Worm (Caenorhabditis elegans) whole organism, L1 larva: Measurements from ENCODE around the gene skr-19.

ENCODE experiments used
- C04F5.9 ChIP-seq: sonication (generic microtip); optimal IDR thresholded peaks from 2 replicates; lab custom pipeline; 2016; ENCODE audit warnings: missing genetic modification characterization, missing compliant biosample characterization
- C34B4.2 ChIP-seq: sonication (generic microtip); optimal IDR thresholded peaks from 2 replicates; lab custom pipeline; 2017; ENCODE audit warnings: mild to moderate bottlenecking, missing genetic modification characterization, missing compliant biosample characterization
- F16B12.6 ChIP-seq: fragments of 150-350 bp; optimal IDR thresholded peaks from 2 replicates; lab custom pipeline; 2014; ENCODE audit warnings: missing biosample characterization, missing genetic modification characterization
- alr-1 ChIP-seq: fragments of 200-800 bp; sonication (Bioruptor generic); optimal IDR thresholded peaks from 2 replicates; lab custom pipeline; 2018; ENCODE audit warnings: borderline replicate concordance, mild to moderate bottlenecking, missing genetic modification characterization, missing compliant biosample characterization
- aly-2 ChIP-seq: fragments of 150-350 bp; optimal IDR thresholded peaks from 2 replicates; lab custom pipeline; 2014; ENCODE audit warnings: missing biosample characterization, missing genetic modification characterization
- blmp-1 ChIP-seq: fragments of 150-350 bp; optimal IDR thresholded peaks from 2 replicates; lab custom pipeline; 2014; ENCODE audit warnings: missing biosample characterization, missing genetic modification characterization
- ceh-8 ChIP-seq: fragments of 200-800 bp; sonication (Bioruptor generic); optimal IDR thresholded peaks from 2 replicates; lab custom pipeline; 2018; ENCODE audit warnings: mild to moderate bottlenecking, missing genetic modification characterization, moderate library complexity, missing compliant biosample characterization
- ceh-88 ChIP-seq: fragments of 200-800 bp; sonication (Bioruptor generic); IDR thresholded peaks from 2 replicates; pipeline ENCODE4 v1.3.6; 2022; ENCODE audit warnings: missing genetic modification characterization, missing compliant biosample characterization
- ceh-90 ChIP-seq: sonication (generic microtip); optimal IDR thresholded peaks from 2 replicates; lab custom pipeline; 2016; ENCODE audit warnings: missing genetic modification characterization, missing compliant biosample characterization
- dsc-1 ChIP-seq: sonication (generic microtip); optimal IDR thresholded peaks from 2 replicates; lab custom pipeline; 2016; ENCODE audit warnings: mild to moderate bottlenecking, missing genetic modification characterization, missing compliant biosample characterization
- efl-1 ChIP-seq, 4 experiments: fragments of 150-350 bp; optimal IDR thresholded peaks in 3 of 4; peaks in 1 of 4; 1 replicate in 1 of 4; 2 replicates in 3 of 4; lab custom pipeline; 2014; ENCODE audit warnings: missing biosample characterization in 2 of 4, missing genetic modification characterization in 2 of 4, missing genetic modification reagents in 2 of 4
- efl-3 ChIP-seq: fragments of 200-800 bp; sonication (Bioruptor generic); optimal IDR thresholded peaks from 2 replicates; lab custom pipeline; 2018; ENCODE audit warnings: mild to moderate bottlenecking, missing genetic modification characterization, missing compliant biosample characterization
- egl-13 ChIP-seq: sonication (generic microtip); optimal IDR thresholded peaks from 2 replicates; lab custom pipeline; 2016; ENCODE audit warnings: missing genotype, missing genetic modification reagents, missing genetic modification characterization, missing compliant biosample characterization
- ets-5 ChIP-seq: fragments of 200-800 bp; sonication (Bioruptor generic); IDR thresholded peaks from 2 replicates; pipeline ENCODE4 v1.3.6; 2022; ENCODE audit warnings: missing genetic modification characterization, missing compliant biosample characterization
- fkh-10 ChIP-seq: sonication (generic microtip); optimal IDR thresholded peaks from 2 replicates; lab custom pipeline; 2017; ENCODE audit warnings: missing biosample characterization, missing genetic modification reagents, missing genetic modification characterization
- fkh-4 ChIP-seq: sonication (generic microtip); optimal IDR thresholded peaks from 2 replicates; lab custom pipeline; 2016; ENCODE audit warnings: missing compliant biosample characterization, missing genetic modification characterization, borderline replicate concordance
- fkh-8 ChIP-seq: sonication (generic microtip); optimal IDR thresholded peaks from 2 replicates; lab custom pipeline; 2016; ENCODE audit warnings: mild to moderate bottlenecking, missing genetic modification characterization, missing compliant biosample characterization
- fos-1 ChIP-seq: fragments of 150-350 bp; optimal IDR thresholded peaks from 2 replicates; lab custom pipeline; 2014; ENCODE audit warnings: missing biosample characterization, missing genetic modification characterization
- hlh-4 ChIP-seq: sonication (generic microtip); optimal IDR thresholded peaks from 2 replicates; lab custom pipeline; 2016; ENCODE audit warnings: mild to moderate bottlenecking, missing genetic modification characterization, missing compliant biosample characterization
- hpl-2 ChIP-seq: fragments of 150-350 bp; optimal IDR thresholded peaks from 2 replicates; lab custom pipeline; 2014; ENCODE audit warnings: missing biosample characterization, missing genetic modification reagents, missing genetic modification characterization
- irx-1 ChIP-seq: sonication (generic microtip); optimal IDR thresholded peaks from 2 replicates; lab custom pipeline; 2016; ENCODE audit warnings: missing genetic modification characterization, missing compliant biosample characterization
- isw-1 ChIP-seq: fragments of 200-800 bp; sonication (Bioruptor generic); IDR thresholded peaks from 2 replicates; pipeline ENCODE4 v1.3.6; 2022; ENCODE audit warnings: missing genetic modification characterization, missing compliant biosample characterization
- jun-1 ChIP-seq: fragments of 150-350 bp; optimal IDR thresholded peaks from 2 replicates; lab custom pipeline; 2014; ENCODE audit warnings: missing biosample characterization, missing genetic modification reagents, missing genetic modification characterization
- lin-13 ChIP-seq: fragments of 150-350 bp; optimal IDR thresholded peaks from 2 replicates; lab custom pipeline; 2014; ENCODE audit warnings: missing biosample characterization, missing genetic modification reagents, missing genetic modification characterization
- lin-14 ChIP-seq: fragments of 200-800 bp; sonication (Bioruptor generic); optimal IDR thresholded peaks from 2 replicates; lab custom pipeline; 2018; ENCODE audit warnings: mild to moderate bottlenecking, missing genetic modification characterization, moderate library complexity, missing compliant biosample characterization
- lin-39 ChIP-seq: fragments of 150-350 bp; optimal IDR thresholded peaks from 2 replicates; lab custom pipeline; 2014; ENCODE audit warnings: missing biosample characterization, missing genetic modification reagents, missing genetic modification characterization
- lir-3 ChIP-seq: sonication (generic microtip); optimal IDR thresholded peaks from 2 replicates; lab custom pipeline; 2016; ENCODE audit warnings: mild to moderate bottlenecking, missing genetic modification characterization, moderate library complexity, missing compliant biosample characterization; ENCODE audit not compliant: poor library complexity
- lsy-2 ChIP-seq, 2 experiments: fragments of 150-350 bp; optimal IDR thresholded peaks; 2 replicates each; lab custom pipeline; 2014; ENCODE audit warnings: missing biosample characterization in 2 of 2, missing genetic modification characterization in 2 of 2
- mab-9 ChIP-seq: fragments of 200-800 bp; sonication (Bioruptor generic); IDR thresholded peaks from 2 replicates; pipeline ENCODE4 v1.3.6; 2022; ENCODE audit warnings: missing genetic modification reagents, missing genetic modification characterization, missing compliant biosample characterization
- mdl-1 ChIP-seq, 2 experiments: fragments of 150-350 bp; optimal IDR thresholded peaks; 2 replicates each; lab custom pipeline; 2014 to 2017; ENCODE audit warnings: missing biosample characterization in 2 of 2, missing genetic modification characterization in 2 of 2, inconsistent platforms in 1 of 2
- mef-2 ChIP-seq: fragments of 150-350 bp; optimal IDR thresholded peaks from 2 replicates; lab custom pipeline; 2014; ENCODE audit warnings: missing biosample characterization, missing genetic modification characterization
- nhr-11 ChIP-seq: fragments of 150-350 bp; optimal IDR thresholded peaks from 2 replicates; lab custom pipeline; 2014; ENCODE audit warnings: missing biosample characterization, missing genetic modification characterization
- nhr-237 ChIP-seq: fragments of 150-350 bp; optimal IDR thresholded peaks from 2 replicates; lab custom pipeline; 2014; ENCODE audit warnings: missing biosample characterization, missing genetic modification characterization
- nhr-28 ChIP-seq: fragments of 150-350 bp; optimal IDR thresholded peaks from 2 replicates; lab custom pipeline; 2014; ENCODE audit warnings: missing biosample characterization, missing genetic modification characterization
- nhr-47 ChIP-seq: sonication (generic microtip); optimal IDR thresholded peaks from 2 replicates; lab custom pipeline; 2016; ENCODE audit warnings: mild to moderate bottlenecking, missing genetic modification characterization, moderate library complexity, missing compliant biosample characterization
- nhr-76 ChIP-seq: sonication (generic microtip); optimal IDR thresholded peaks from 2 replicates; lab custom pipeline; 2017; ENCODE audit warnings: missing biosample characterization, missing genetic modification characterization
- nhr-77 ChIP-seq: fragments of 150-350 bp; optimal IDR thresholded peaks from 2 replicates; lab custom pipeline; 2014; ENCODE audit warnings: missing biosample characterization, missing genetic modification characterization
- nhr-85 ChIP-seq: sonication (generic microtip); peaks from one replicate; lab custom pipeline; 2016; ENCODE audit warnings: missing genetic modification characterization, inconsistent platforms, missing compliant biosample characterization
- pag-3 ChIP-seq: sonication (generic microtip); optimal IDR thresholded peaks from 2 replicates; lab custom pipeline; 2017; ENCODE audit warnings: missing genetic modification characterization, mild to moderate bottlenecking, missing compliant biosample characterization, antibody characterized with exemption, borderline replicate concordance; ENCODE audit not compliant: insufficient read depth
- skn-1 ChIP-seq: fragments of 150-350 bp; optimal IDR thresholded peaks from 2 replicates; lab custom pipeline; 2014; ENCODE audit warnings: missing biosample characterization, missing genetic modification characterization
- snpc-4 ChIP-seq: fragments of 150-350 bp; optimal IDR thresholded peaks from 2 replicates; lab custom pipeline; 2014; ENCODE audit warnings: missing biosample characterization, missing genetic modification characterization
- sox-4 ChIP-seq: sonication (generic microtip); optimal IDR thresholded peaks from 2 replicates; lab custom pipeline; 2016; ENCODE audit warnings: missing genetic modification characterization, missing compliant biosample characterization
- sptf-1 ChIP-seq: fragments of 150-350 bp; optimal IDR thresholded peaks from 2 replicates; lab custom pipeline; 2014; ENCODE audit warnings: missing biosample characterization, missing genetic modification characterization
- sup-37 ChIP-seq: fragments of 200-800 bp; sonication (Bioruptor generic); optimal IDR thresholded peaks from 2 replicates; lab custom pipeline; 2018; ENCODE audit warnings: mild to moderate bottlenecking, missing genetic modification characterization, missing compliant biosample characterization
- tlp-1 ChIP-seq: fragments of 150-350 bp; optimal IDR thresholded peaks from 2 replicates; lab custom pipeline; 2014; ENCODE audit warnings: missing biosample characterization, missing genetic modification characterization
- unc-130 ChIP-seq: fragments of 150-350 bp; optimal IDR thresholded peaks from 2 replicates; lab custom pipeline; 2017; ENCODE audit warnings: missing biosample characterization, missing genetic modification characterization, inconsistent platforms
- unc-30 ChIP-seq: sonication (generic microtip); optimal IDR thresholded peaks from 2 replicates; lab custom pipeline; 2017; ENCODE audit warnings: missing biosample characterization, missing genetic modification characterization
- unc-62 ChIP-seq: fragments of 150-350 bp; optimal IDR thresholded peaks from 2 replicates; lab custom pipeline; 2014; ENCODE audit warnings: missing biosample characterization, missing genetic modification reagents, missing genetic modification characterization
- vab-15 ChIP-seq: sonication (generic microtip); optimal IDR thresholded peaks from 2 replicates; lab custom pipeline; 2017; ENCODE audit warnings: missing genotype, mild to moderate bottlenecking, missing genetic modification characterization, missing compliant biosample characterization
- xbp-1 ChIP-seq: sonication (generic microtip); optimal IDR thresholded peaks from 2 replicates; lab custom pipeline; 2016; ENCODE audit warnings: missing genetic modification characterization, missing compliant biosample characterization
- zip-4 ChIP-seq: fragments of 200-800 bp; sonication (Bioruptor generic); optimal IDR thresholded peaks from 2 replicates; lab custom pipeline; 2018; ENCODE audit warnings: mild to moderate bottlenecking, missing genetic modification characterization, moderate library complexity, missing compliant biosample characterization
- ztf-11 ChIP-seq, 2 experiments: sonication (generic microtip); optimal IDR thresholded peaks; 2 replicates each; lab custom pipeline; 2016 to 2017; ENCODE audit warnings: missing genetic modification characterization in 2 of 2, missing biosample characterization in 1 of 2, missing compliant biosample characterization in 1 of 2

The skr-19 gene

DNA sequence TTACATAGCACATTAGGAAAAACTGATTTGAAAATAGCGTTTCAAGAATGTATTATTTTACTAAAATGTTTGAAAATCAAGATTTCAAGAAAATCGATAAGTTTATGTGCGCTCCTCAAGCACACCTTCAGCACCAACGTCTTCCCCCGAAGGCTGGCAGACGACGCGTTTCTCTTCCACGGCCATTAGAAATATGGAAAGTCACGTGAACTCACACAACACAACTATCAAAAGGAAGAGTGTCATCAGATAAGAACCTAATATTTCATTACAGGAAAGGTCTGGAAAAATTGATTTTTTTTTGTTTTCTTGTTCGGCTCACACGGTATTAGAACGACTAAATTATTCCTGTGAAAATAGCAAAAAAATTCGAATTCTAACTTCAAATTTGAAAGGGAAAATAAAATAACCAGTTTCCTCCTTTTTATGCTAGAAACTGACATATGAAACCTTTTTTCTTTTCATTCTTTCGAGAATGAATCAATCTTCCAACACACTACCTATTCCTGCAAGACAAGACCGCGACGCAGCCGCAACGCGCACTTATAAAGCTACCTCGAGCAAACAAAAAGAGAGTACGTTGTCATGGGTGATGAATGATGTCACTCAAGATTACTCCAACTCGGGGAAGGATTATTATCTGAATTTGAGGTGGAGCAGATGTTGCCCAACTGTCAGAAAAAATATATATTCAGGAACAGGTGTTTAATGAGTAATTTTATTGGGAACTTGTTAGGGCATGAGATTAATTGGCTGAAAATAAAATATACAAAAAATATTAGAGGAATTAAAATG is 800 bp upstream of the skr-19 start (continued):
- peak; percentile 49 for TF ChIP-seq hlh-4 (tag; lab: Kevin White, UChicago)
- no peak for TF ChIP-seq mef-2 (tag; lab: Kevin White, UChicago)
- TF ChIP-seq ceh-90 (tag; lab: Kevin White, UChicago): no peak
- no peak for TF ChIP-seq unc-30 (tag; lab: Kevin White, UChicago)
- no peak for TF ChIP-seq sptf-1
- TF ChIP-seq nhr-11: no peak
- TF ChIP-seq snpc-4: no peak
- TF ChIP-seq fos-1: no peak
- TF ChIP-seq skn-1 (tag; lab: Kevin White, UChicago): peak; percentile 7
- no peak for TF ChIP-seq zip-4 (GFP tag; lab: Kevin White, UChicago)
- TF ChIP-seq lin-13 (GFP tag; lab: Kevin White, UChicago): no peak
- no peak for TF ChIP-seq lir-3 (tag; lab: Kevin White, UChicago)
- peak in 1 of 2 experiments; percentile 12 for TF ChIP-seq lsy-2 (tag; optimal IDR thresholded peaks at IDR 0.05; lab: Kevin White, UChicago)
- no peak for TF ChIP-seq nhr-76 (tag; lab: Kevin White, UChicago)
- TF ChIP-seq lin-39 (tag; lab: Kevin White, UChicago): no peak
- TF ChIP-seq xbp-1 (tag; lab: Kevin White, UChicago): no peak
- no peak for TF ChIP-seq unc-130 (tag; lab: Kevin White, UChicago)
- TF ChIP-seq mab-9 (GFP tag; lab: Robert Waterston, UW): no peak
- TF ChIP-seq fkh-8: peak; percentile 77
- TF ChIP-seq nhr-77: no peak
- no peak for TF ChIP-seq fkh-4 (tag; lab: Kevin White, UChicago)
- TF ChIP-seq irx-1 (tag; lab: Kevin White, UChicago): no peak
- TF ChIP-seq jun-1 (tag; lab: Kevin White, UChicago): no peak
- TF ChIP-seq efl-3 (GFP tag; lab: Kevin White, UChicago): no peak
- TF ChIP-seq efl-1 (optimal IDR thresholded peaks at IDR 0.05; lab: Kevin White, UChicago): no peak
- TF ChIP-seq efl-1 (GFP tag; optimal IDR thresholded peaks at IDR 0.05 in 1 of 2; lab: Kevin White, UChicago): peak in 1 of 2 experiments; percentile 83
- TF ChIP-seq blmp-1 (tag; lab: Kevin White, UChicago): peak; percentile 12
- no peak for TF ChIP-seq ceh-8
- TF ChIP-seq mdl-1 (tag; optimal IDR thresholded peaks at IDR 0.05; lab: Kevin White, UChicago): peak in 1 of 2 experiments; percentile 23
- no peak for TF ChIP-seq tlp-1
- no peak for TF ChIP-seq egl-13 (tag; lab: Kevin White, UChicago)
- TF ChIP-seq C04F5.9 (tag; lab: Kevin White, UChicago): no peak
- no peak for TF ChIP-seq C34B4.2 (tag; lab: Kevin White, UChicago)
- peak; percentile 14 for TF ChIP-seq sox-4 (tag; lab: Kevin White, UChicago)
- TF ChIP-seq fkh-10 (GFP tag; lab: Kevin White, UChicago): no peak
- TF ChIP-seq nhr-47 (tag; lab: Kevin White, UChicago): peak; percentile 17
- TF ChIP-seq vab-15 (tag; lab: Kevin White, UChicago): no peak
- TF ChIP-seq ets-5: no peak
- no peak for TF ChIP-seq pag-3 (tag; lab: Kevin White, UChicago)
- TF ChIP-seq ceh-88: no peak
- TF ChIP-seq hpl-2 (GFP tag; lab: Kevin White, UChicago): no peak
- TF ChIP-seq nhr-85: peak; percentile 75
- TF ChIP-seq isw-1 (GFP tag; lab: Robert Waterston, UW): no peak
- no peak for TF ChIP-seq alr-1 (tag; lab: Kevin White, UChicago)
- TF ChIP-seq unc-62 (GFP tag; lab: Kevin White, UChicago): no peak
- TF ChIP-seq lin-14 (GFP tag; lab: Kevin White, UChicago): peak; percentile 47
- TF ChIP-seq sup-37 (GFP tag; lab: Kevin White, UChicago): no peak
- TF ChIP-seq dsc-1 (tag; lab: Kevin White, UChicago): peak; percentile 50
- no peak for TF ChIP-seq aly-2 (tag; lab: Kevin White, UChicago)
- no peak for TF ChIP-seq F16B12.6 (tag; lab: Kevin White, UChicago)
- TF ChIP-seq nhr-237 (tag; lab: Kevin White, UChicago): no peak
- TF ChIP-seq ztf-11 (tag; optimal IDR thresholded peaks at IDR 0.05; lab: Kevin White, UChicago): peak in 1 of 2 experiments; percentile 50
- no peak for TF ChIP-seq nhr-28 (tag; lab: Kevin White, UChicago)
